Worm (Caenorhabditis elegans) whole organism, mixed stage, embryonic: Measurements from ENCODE around the gene pqn-75.

Experiments
- ces-1 ChIP-seq: fragments of 150-350 bp; optimal IDR thresholded peaks from 2 replicates; lab custom pipeline; 2014; ENCODE audit warnings: missing biosample characterization, missing genetic modification reagents, missing genetic modification characterization
- elt-3 ChIP-seq: fragments of 150-350 bp; optimal IDR thresholded peaks from 2 replicates; lab custom pipeline; 2014; ENCODE audit warnings: missing biosample characterization, missing genetic modification characterization
- lin-13 ChIP-seq: fragments of 150-350 bp; optimal IDR thresholded peaks from 2 replicates; lab custom pipeline; 2014; ENCODE audit warnings: missing biosample characterization, missing genetic modification characterization
- lsy-2 ChIP-seq: fragments of 150-350 bp; optimal IDR thresholded peaks from 2 replicates; lab custom pipeline; 2014; ENCODE audit warnings: missing biosample characterization, missing genetic modification characterization
- mab-5 ChIP-seq: fragments of 150-350 bp; optimal IDR thresholded peaks from 2 replicates; lab custom pipeline; 2014; ENCODE audit warnings: missing biosample characterization, missing genetic modification characterization
- mls-2 ChIP-seq: sonication (generic microtip); optimal IDR thresholded peaks from 2 replicates; lab custom pipeline; 2016; ENCODE audit warnings: mild to moderate bottlenecking, missing genetic modification characterization, moderate library complexity, missing compliant biosample characterization
- nhr-12 ChIP-seq: fragments of 150-350 bp; optimal IDR thresholded peaks from 2 replicates; lab custom pipeline; 2014; ENCODE audit warnings: missing biosample characterization, missing genetic modification characterization
- nhr-2 ChIP-seq: fragments of 150-350 bp; optimal IDR thresholded peaks from 2 replicates; lab custom pipeline; 2014; ENCODE audit warnings: missing biosample characterization, missing genetic modification characterization
- nhr-28 ChIP-seq: fragments of 150-350 bp; optimal IDR thresholded peaks from 2 replicates; lab custom pipeline; 2014; ENCODE audit warnings: missing biosample characterization, missing genetic modification characterization
- nhr-76 ChIP-seq: sonication (generic microtip); optimal IDR thresholded peaks from 2 replicates; lab custom pipeline; 2017; ENCODE audit warnings: missing biosample characterization, missing genetic modification characterization
- pha-4 ChIP-seq: fragments of 150-350 bp; optimal IDR thresholded peaks from 2 replicates; lab custom pipeline; 2018; ENCODE audit warnings: missing biosample characterization, missing genetic modification reagents, missing genetic modification characterization
- tbx-8 ChIP-seq: fragments of 200-800 bp; sonication (Bioruptor generic); optimal IDR thresholded peaks from 2 replicates; lab custom pipeline; 2018; ENCODE audit warnings: mild to moderate bottlenecking, missing genetic modification characterization, moderate library complexity, missing compliant biosample characterization
- unc-39 ChIP-seq: fragments of 150-350 bp; optimal IDR thresholded peaks from 2 replicates; lab custom pipeline; 2014; ENCODE audit warnings: missing biosample characterization, missing genetic modification characterization

DNA sequence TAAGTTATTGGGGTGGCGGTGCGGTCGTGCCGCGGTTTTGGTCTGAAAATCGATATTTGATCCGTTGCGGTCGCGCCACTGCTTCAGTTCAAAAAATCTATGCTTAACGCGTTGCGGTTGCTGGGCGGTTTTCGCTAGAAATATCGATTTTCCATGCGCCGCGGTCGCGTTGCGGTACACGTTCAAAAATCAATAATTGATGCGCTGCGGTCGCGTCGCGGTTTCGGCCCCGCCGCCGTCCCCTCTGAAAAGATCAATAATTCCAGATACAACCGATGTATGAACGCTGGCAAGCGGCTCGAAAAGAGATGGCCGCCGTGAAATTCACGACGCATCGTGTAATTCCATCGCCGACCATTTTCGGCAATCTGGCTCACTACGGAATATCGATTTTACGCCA, 31.1 kb upstream of the pqn-75 start:
- no peak for TF ChIP-seq nhr-2
- no peak for TF ChIP-seq ces-1 (GFP tag; lab: Kevin White, UChicago)
- no peak for TF ChIP-seq lsy-2
- TF ChIP-seq mab-5 (tag; lab: Kevin White, UChicago), result no peak
- TF ChIP-seq lin-13 (tag; lab: Kevin White, UChicago), result no peak
- TF ChIP-seq pha-4 (tag; lab: Kevin White, UChicago), result no peak
- no peak for TF ChIP-seq nhr-12 (tag; lab: Kevin White, UChicago)
- no peak for TF ChIP-seq elt-3 (tag; lab: Kevin White, UChicago)
- TF ChIP-seq nhr-28, result no peak
- TF ChIP-seq tbx-8 (GFP tag; lab: Kevin White, UChicago), result no peak
- TF ChIP-seq mls-2, result no peak
- TF ChIP-seq unc-39 (tag; lab: Kevin White, UChicago), result no peak
- no peak for TF ChIP-seq nhr-76 (tag; lab: Kevin White, UChicago)
